Worm (Caenorhabditis elegans): ENCODE measurements around the gene ttc-39B.

DNA sequence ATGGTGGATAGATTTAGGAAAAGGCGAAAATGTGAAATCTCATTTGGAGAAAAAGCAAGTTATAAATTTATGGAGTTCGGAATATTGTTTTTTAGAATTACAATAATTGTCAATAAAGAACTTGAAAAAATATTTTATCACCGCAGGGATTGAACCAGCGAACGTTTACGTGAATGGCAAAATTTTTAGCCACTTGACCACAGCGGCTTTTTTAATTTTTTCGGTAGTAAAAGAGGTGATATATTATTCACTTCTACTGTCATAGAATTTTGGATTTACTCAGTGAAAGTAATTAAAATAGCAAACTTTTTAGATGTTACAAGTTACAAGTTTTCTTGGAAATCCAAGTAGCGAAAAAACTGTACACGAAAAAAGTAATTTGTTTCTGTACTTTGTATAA lies 24.4 kb upstream of the ttc-39B start:
- no peak for TF ChIP-seq ztf-29 (GFP tag; IDR thresholded peaks at IDR 0.05)
- TF ChIP-seq T22C8.4 (GFP tag; IDR thresholded peaks at IDR 0.05): no peak
- no peak for TF ChIP-seq tab-1 (GFP tag; IDR thresholded peaks at IDR 0.05)
- no peak for TF ChIP-seq ztf-23 (GFP tag; IDR thresholded peaks at IDR 0.05)
- TF ChIP-seq flt-1 (GFP tag; IDR thresholded peaks at IDR 0.05): no peak

All from whole organism, midembryonic.